Fruit fly (Drosophila melanogaster) whole organism, prepupa: ENCODE measurements around the gene mRpS33.

Experiments
- CG10631 ChIP-seq: fragments of 200-800 bp; sonication (Bioruptor generic); optimal IDR thresholded peaks from 2 replicates; lab custom pipeline; 2016; ENCODE audit warnings: missing biosample characterization, missing genetic modification characterization
- CG10669 ChIP-seq: fragments of 200-800 bp; sonication (Bioruptor generic); optimal IDR thresholded peaks from 3 replicates; lab custom pipeline; 2018; ENCODE audit warnings: missing biosample characterization, mild to moderate bottlenecking, missing genetic modification characterization, moderate library complexity
- CG31627 ChIP-seq: fragments of 200-800 bp; sonication (Bioruptor generic); optimal IDR thresholded peaks from 3 replicates; lab custom pipeline; 2016; ENCODE audit warnings: missing biosample characterization, missing genetic modification characterization
- CG34406 ChIP-seq: fragments of 200-800 bp; sonication (Bioruptor generic); optimal IDR thresholded peaks from 3 replicates; lab custom pipeline; 2016; ENCODE audit warnings: missing biosample characterization, missing genetic modification characterization
- Eip75B ChIP-seq: fragments of 200-800 bp; sonication (Bioruptor generic); optimal IDR thresholded peaks from 3 replicates; lab custom pipeline; 2016; ENCODE audit warnings: missing biosample characterization, missing genetic modification characterization
- Eip78C ChIP-seq: fragments of 200-800 bp; sonication (Bioruptor generic); peaks from one replicate; lab custom pipeline; 2016; ENCODE audit warnings: missing biosample characterization, missing genetic modification characterization
- Ets21C ChIP-seq: fragments of 200-800 bp; sonication (Bioruptor generic); optimal IDR thresholded peaks from 3 replicates; lab custom pipeline; 2016; ENCODE audit warnings: missing biosample characterization, missing genetic modification characterization
- dac ChIP-seq: fragments of 200-800 bp; sonication (Bioruptor generic); optimal IDR thresholded peaks from 2 replicates; lab custom pipeline; 2017; ENCODE audit warnings: missing biosample characterization, mild to moderate bottlenecking, missing genetic modification characterization
- fd59A ChIP-seq: fragments of 200-800 bp; sonication (Bioruptor generic); optimal IDR thresholded peaks from 2 replicates; lab custom pipeline; 2017; ENCODE audit warnings: missing biosample characterization, mild to moderate bottlenecking, missing genetic modification characterization, missing genetic modification reagents
- fd85E ChIP-seq: fragments of 200-800 bp; sonication (Bioruptor generic); optimal IDR thresholded peaks from 3 replicates; lab custom pipeline; 2016; ENCODE audit warnings: missing biosample characterization, missing genetic modification characterization
- spab ChIP-seq: fragments of 200-800 bp; sonication (Bioruptor generic); optimal IDR thresholded peaks from 2 replicates; lab custom pipeline; 2017; ENCODE audit warnings: missing biosample characterization, mild to moderate bottlenecking, missing genetic modification characterization, missing genetic modification reagents

- no peak for TF ChIP-seq Eip75B (GFP tag; lab: Kevin White, UChicago)
- no peak for TF ChIP-seq CG31627 (GFP tag; lab: Kevin White, UChicago)
- TF ChIP-seq CG34406 (GFP tag; lab: Kevin White, UChicago), result no peak
- no peak for TF ChIP-seq CG10631 (GFP tag; lab: Kevin White, UChicago)
- TF ChIP-seq spab, result no peak
- no peak for TF ChIP-seq Ets21C
- TF ChIP-seq dac, result no peak
- no peak for TF ChIP-seq fd59A
- no peak for TF ChIP-seq Eip78C (GFP tag; lab: Kevin White, UChicago)
- no peak for TF ChIP-seq fd85E
- no peak for TF ChIP-seq CG10669 (GFP tag; lab: Kevin White, UChicago)
These were observed 6.0 kb downstream of the mRpS33 start, which contains the start of gene CG31279 for dm6 chr3R:16430381-16430780.
